Fruit fly (Drosophila melanogaster) whole organism, embryonic: ENCODE results near the gene msps.

Source experiments
- Aef1 ChIP-seq: fragments of 200-800 bp; sonication (Bioruptor generic); IDR thresholded peaks from 3 replicates; pipeline ENCODE4 v1.3.6; 2022; ENCODE audit warnings: missing biosample characterization, missing genetic modification characterization
- BEAF-32 ChIP-seq: fragments of 200-800 bp; sonication (Bioruptor generic); optimal IDR thresholded peaks from 3 replicates; lab custom pipeline; 2017; ENCODE audit warnings: missing biosample characterization, missing genetic modification characterization, mild to moderate bottlenecking, moderate library complexity, missing genetic modification reagents
- CG10565 ChIP-seq: fragments of 200-800 bp; sonication (Bioruptor generic); optimal IDR thresholded peaks from 3 replicates; lab custom pipeline; 2016; ENCODE audit warnings: missing biosample characterization, mild to moderate bottlenecking, missing genetic modification characterization
- CG11247 ChIP-seq: fragments of 200-800 bp; sonication (Bioruptor generic); IDR thresholded peaks from 2 replicates; pipeline ENCODE4 v1.3.6; 2022; ENCODE audit warnings: missing biosample characterization, missing genetic modification characterization
- CG12744 ChIP-seq: fragments of 200-800 bp; sonication (Bioruptor generic); optimal IDR thresholded peaks from 2 replicates; lab custom pipeline; 2016; ENCODE audit warnings: missing biosample characterization, missing genetic modification characterization
- CG13123 ChIP-seq: fragments of 200-800 bp; sonication (Bioruptor generic); optimal IDR thresholded peaks from 2 replicates; lab custom pipeline; 2016; ENCODE audit warnings: missing biosample characterization, missing genetic modification characterization
- CG14965 ChIP-seq: fragments of 200-800 bp; sonication (Bioruptor generic); optimal IDR thresholded peaks from 2 replicates; lab custom pipeline; 2016; ENCODE audit warnings: missing biosample characterization, missing genetic modification characterization, borderline replicate concordance
- CG16815 ChIP-seq: fragments of 200-800 bp; sonication (Bioruptor generic); optimal IDR thresholded peaks from 3 replicates; lab custom pipeline; 2017; ENCODE audit warnings: missing biosample characterization, mild to moderate bottlenecking, missing genetic modification characterization
- CG16863 ChIP-seq: fragments of 200-800 bp; sonication (Bioruptor generic); optimal IDR thresholded peaks from 3 replicates; lab custom pipeline; 2016; ENCODE audit warnings: missing biosample characterization, missing genetic modification characterization
- CG2199 ChIP-seq: fragments of 200-800 bp; sonication (Bioruptor generic); IDR thresholded peaks from 3 replicates; pipeline ENCODE4 v1.3.6; 2022; ENCODE audit warnings: missing biosample characterization, missing genetic modification characterization
- CG2712 ChIP-seq: fragments of 200-800 bp; optimal IDR thresholded peaks from 3 replicates; lab custom pipeline; 2019; ENCODE audit warnings: missing biosample characterization, mild to moderate bottlenecking, missing genetic modification characterization, moderate library complexity
- CG30403 ChIP-seq: fragments of 200-800 bp; sonication (Bioruptor generic); optimal IDR thresholded peaks from 3 replicates; lab custom pipeline; 2016; ENCODE audit warnings: missing biosample characterization, missing genetic modification characterization
- CG30431 ChIP-seq: fragments of 200-800 bp; sonication (Bioruptor generic); optimal IDR thresholded peaks from 2 replicates; lab custom pipeline; 2017; ENCODE audit warnings: missing biosample characterization, missing genetic modification characterization
- CG31441 ChIP-seq: fragments of 200-800 bp; sonication (Bioruptor generic); IDR thresholded peaks from 2 replicates; pipeline ENCODE4 v1.3.6; 2022; ENCODE audit warnings: missing biosample characterization, missing genetic modification characterization
- CG32532 ChIP-seq: fragments of 200-800 bp; sonication (Bioruptor generic); IDR thresholded peaks from 2 replicates; pipeline ENCODE4 v1.3.6; 2022; ENCODE audit warnings: missing biosample characterization, missing genetic modification characterization
- CG32772 ChIP-seq: fragments of 200-800 bp; sonication (Bioruptor generic); IDR thresholded peaks from 2 replicates; pipeline ENCODE4 v1.3.6; 2022; ENCODE audit warnings: missing biosample characterization, missing genetic modification characterization
- CG3838 ChIP-seq: fragments of 200-800 bp; sonication (Bioruptor generic); optimal IDR thresholded peaks from 3 replicates; lab custom pipeline; 2016; ENCODE audit warnings: missing biosample characterization, missing genetic modification characterization
- CG6813 ChIP-seq: fragments of 200-800 bp; sonication (Bioruptor generic); optimal IDR thresholded peaks from 2 replicates; lab custom pipeline; 2017; ENCODE audit warnings: missing biosample characterization, missing genetic modification characterization, mild to moderate bottlenecking, moderate library complexity, missing genetic modification reagents
- CG8924 ChIP-seq: fragments of 200-800 bp; optimal IDR thresholded peaks from 3 replicates; lab custom pipeline; 2019; ENCODE audit warnings: missing biosample characterization, mild to moderate bottlenecking, missing genetic modification characterization, moderate library complexity
- CG8944 ChIP-seq: fragments of 200-800 bp; sonication (Bioruptor generic); optimal IDR thresholded peaks from 3 replicates; lab custom pipeline; 2016; ENCODE audit warnings: missing biosample characterization, missing genetic modification characterization
- CG9215 ChIP-seq: fragments of 200-800 bp; sonication (Bioruptor generic); IDR thresholded peaks from 2 replicates; pipeline ENCODE4 v1.3.6; 2022; ENCODE audit warnings: missing biosample characterization, missing genetic modification characterization
- CG9609 ChIP-seq: fragments of 200-800 bp; sonication (Bioruptor generic); optimal IDR thresholded peaks from 3 replicates; lab custom pipeline; 2016; ENCODE audit warnings: missing biosample characterization, missing genetic modification characterization
- CG9876 ChIP-seq: fragments of 200-800 bp; sonication (Bioruptor generic); optimal IDR thresholded peaks from 2 replicates; lab custom pipeline; 2016; ENCODE audit warnings: missing biosample characterization, missing genetic modification characterization
- Dbx ChIP-seq: fragments of 200-800 bp; sonication (Bioruptor generic); IDR thresholded peaks from 3 replicates; pipeline ENCODE4 v1.3.6; 2022; ENCODE audit warnings: missing biosample characterization, missing genetic modification characterization
- Doc2 ChIP-seq: fragments of 200-800 bp; sonication (Bioruptor generic); IDR thresholded peaks from 2 replicates; pipeline ENCODE4 v1.3.6; 2022; ENCODE audit warnings: missing biosample characterization, missing genetic modification characterization
- Fer3 ChIP-seq: fragments of 200-800 bp; sonication (Bioruptor generic); optimal IDR thresholded peaks from 2 replicates; lab custom pipeline; 2018; ENCODE audit warnings: missing biosample characterization, mild to moderate bottlenecking, missing genetic modification characterization, moderate library complexity
- GATAe ChIP-seq: fragments of 200-800 bp; sonication (Bioruptor generic); conservative IDR thresholded peaks from 2 replicates; pipeline ENCODE4 v1.3.6; 2022; ENCODE audit warnings: missing biosample characterization, missing genetic modification characterization
- Hand ChIP-seq: fragments of 200-800 bp; sonication (Bioruptor generic); optimal IDR thresholded peaks from 2 replicates; lab custom pipeline; 2017; ENCODE audit warnings: mild to moderate bottlenecking, missing biosample characterization, missing genetic modification reagents, missing genetic modification characterization
- Hmx ChIP-seq: fragments of 200-800 bp; sonication (Bioruptor generic); optimal IDR thresholded peaks from 2 replicates; lab custom pipeline; 2016; ENCODE audit warnings: missing biosample characterization, missing genetic modification characterization
- Hr78 ChIP-seq, 2 experiments: fragments of 200-800 bp in 1 of 2; fragments of >200 bp in 1 of 2; sonication (Bioruptor generic) in 1 of 2; optimal IDR thresholded peaks; 2 replicates each; lab custom pipeline; 2017 to 2019; ENCODE audit warnings: missing biosample characterization in 2 of 2, missing genetic modification characterization in 2 of 2, mild to moderate bottlenecking in 1 of 2, moderate library complexity in 1 of 2
- Lhr ChIP-seq: fragments of 200-800 bp; sonication (Bioruptor generic); optimal IDR thresholded peaks from 3 replicates; lab custom pipeline; 2017; ENCODE audit warnings: mild to moderate bottlenecking, missing biosample characterization, missing genetic modification reagents, missing genetic modification characterization
- Mad ChIP-seq: fragments of 200-800 bp; sonication (Bioruptor generic); optimal IDR thresholded peaks from 2 replicates; lab custom pipeline; 2016; ENCODE audit warnings: missing biosample characterization, missing genetic modification characterization
- abd-A ChIP-seq: fragments of 200-800 bp; sonication (Bioruptor generic); optimal IDR thresholded peaks from 3 replicates; lab custom pipeline; 2019; ENCODE audit warnings: missing biosample characterization, mild to moderate bottlenecking, missing genetic modification characterization, moderate library complexity
- btn ChIP-seq: fragments of 200-800 bp; sonication (Bioruptor generic); optimal IDR thresholded peaks from 2 replicates; lab custom pipeline; 2016; ENCODE audit warnings: missing biosample characterization, missing genetic modification characterization
- crp ChIP-seq, 2 experiments: fragments of 200-800 bp; sonication (Bioruptor generic); optimal IDR thresholded peaks; 2 replicates in 1 of 2; 3 replicates in 1 of 2; lab custom pipeline; 2017; ENCODE audit warnings: missing biosample characterization in 2 of 2, missing genetic modification characterization in 2 of 2, mild to moderate bottlenecking in 1 of 2, moderate library complexity in 1 of 2
- dan ChIP-seq: fragments of 200-800 bp; sonication (Bioruptor generic); IDR thresholded peaks from 2 replicates; pipeline ENCODE4 v1.3.6; 2022; ENCODE audit warnings: missing biosample characterization, missing genetic modification characterization
- dati ChIP-seq: fragments of 200-800 bp; sonication (Bioruptor generic); IDR thresholded peaks from 2 replicates; pipeline ENCODE4 v1.3.6; 2022; ENCODE audit warnings: missing biosample characterization, missing genetic modification characterization
- dimm ChIP-seq: fragments of 200-800 bp; sonication (Bioruptor generic); IDR thresholded peaks from 2 replicates; pipeline ENCODE4 v1.3.6; 2022; ENCODE audit warnings: missing biosample characterization, missing genetic modification characterization
- eve ChIP-seq, 2 experiments: fragments of >200 bp; optimal IDR thresholded peaks; 2 replicates each; lab custom pipeline; 2017; ENCODE audit warnings: missing biosample characterization in 2 of 2, missing genetic modification characterization in 2 of 2
- gcm ChIP-seq: fragments of 200-800 bp; sonication (Bioruptor generic); optimal IDR thresholded peaks from 2 replicates; lab custom pipeline; 2019; ENCODE audit warnings: missing biosample characterization, mild to moderate bottlenecking, missing genetic modification characterization, moderate library complexity
- kay ChIP-seq: fragments of 200-800 bp; sonication (Bioruptor generic); optimal IDR thresholded peaks from 2 replicates; lab custom pipeline; 2016; ENCODE audit warnings: missing biosample characterization, missing genetic modification characterization
- nom ChIP-seq: fragments of 200-800 bp; sonication (Bioruptor generic); optimal IDR thresholded peaks from 2 replicates; lab custom pipeline; 2017; ENCODE audit warnings: missing biosample characterization, missing genetic modification characterization, mild to moderate bottlenecking, moderate library complexity, missing genetic modification reagents
- sima ChIP-seq: fragments of 200-800 bp; sonication (Bioruptor generic); optimal IDR thresholded peaks from 2 replicates; lab custom pipeline; 2016; ENCODE audit warnings: missing biosample characterization, missing genetic modification characterization
- toy ChIP-seq: fragments of 200-800 bp; sonication (Bioruptor generic); IDR thresholded peaks from 2 replicates; pipeline ENCODE4 v1.3.6; 2022; ENCODE audit warnings: missing biosample characterization, missing genetic modification characterization
- trh ChIP-seq: fragments of 200-800 bp; sonication (Bioruptor generic); optimal IDR thresholded peaks from 2 replicates; lab custom pipeline; 2016; ENCODE audit warnings: missing biosample characterization, missing genetic modification characterization
- twi ChIP-seq: fragments of 200-800 bp; optimal IDR thresholded peaks from 2 replicates; lab custom pipeline; 2019; ENCODE audit warnings: missing biosample characterization, mild to moderate bottlenecking, missing genetic modification characterization, moderate library complexity
- usp ChIP-seq: fragments of >200 bp; optimal IDR thresholded peaks from 2 replicates; lab custom pipeline; 2017; ENCODE audit warnings: missing biosample characterization, missing genetic modification characterization
- vvl ChIP-seq: fragments of 200-800 bp; sonication (Bioruptor generic); IDR thresholded peaks from 2 replicates; pipeline ENCODE4 v1.3.6; 2022; ENCODE audit warnings: missing biosample characterization, missing genetic modification characterization
- zen2 ChIP-seq: fragments of 200-800 bp; sonication (Bioruptor generic); IDR thresholded peaks from 3 replicates; pipeline ENCODE4 v1.3.6; 2022; ENCODE audit warnings: missing biosample characterization, missing genetic modification characterization; ENCODE audit not compliant: partially characterized antibody

Gene msps

DNA sequence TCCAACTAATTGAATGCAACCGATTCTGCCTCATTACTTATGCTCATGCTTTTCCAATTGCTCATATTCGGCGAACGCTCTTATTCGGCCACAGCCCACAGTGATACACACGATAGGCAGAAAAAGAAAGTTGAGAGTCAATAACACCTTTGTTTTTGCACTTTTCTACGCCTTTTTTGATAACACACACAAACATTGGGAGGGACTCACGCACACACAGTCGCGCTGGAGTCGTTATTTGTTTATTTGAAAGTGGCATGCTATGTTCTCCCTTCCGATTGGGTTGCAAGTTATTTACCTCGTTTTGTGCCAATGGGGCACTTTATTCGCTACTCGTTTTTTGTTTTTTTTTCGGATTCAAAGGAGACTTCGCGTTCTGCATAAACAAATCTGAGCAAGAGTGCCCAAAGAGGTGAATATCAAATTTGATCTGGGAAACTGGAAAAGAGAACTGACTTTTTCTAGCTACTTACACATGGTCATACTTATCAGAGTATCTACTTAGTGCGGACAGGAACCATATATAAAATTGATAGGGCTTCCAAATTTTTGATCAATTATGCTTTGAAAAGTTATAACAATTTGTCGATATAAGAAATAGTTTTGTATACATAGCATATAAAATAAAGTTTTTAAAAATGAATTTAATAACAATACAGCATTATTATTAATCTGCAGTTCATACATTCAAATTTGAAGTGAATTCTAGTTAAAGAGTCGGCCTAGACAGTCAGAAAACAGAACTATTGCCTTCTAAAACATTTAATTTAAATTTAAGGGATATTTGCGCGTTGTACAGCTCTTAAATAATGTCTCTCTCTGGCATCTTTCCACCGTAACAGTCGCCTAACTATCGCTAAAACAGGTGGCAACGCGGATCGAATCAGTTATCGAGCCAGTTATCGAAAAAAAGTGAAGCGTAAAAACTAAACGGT is 48.0 kb downstream of the msps start, which contains the start of the genes Mhcl and Akt (continued):
- TF ChIP-seq vvl (GFP tag; lab: Robert Waterston, UW), result no peak; the same call in 1 of the 2 replicates
- no peak for TF ChIP-seq GATAe (GFP tag; lab: Robert Waterston, UW)
- TF ChIP-seq CG2712 (tag; lab: Kevin White, UChicago), result peak; percentile 42
- TF ChIP-seq CG8924 (tag; lab: Kevin White, UChicago), result peak; percentile 33
- no peak for TF ChIP-seq abd-A (tag; lab: Kevin White, UChicago)
- no peak for TF ChIP-seq crp (GFP tag; optimal IDR thresholded peaks at IDR 0.05; lab: Kevin White, UChicago)
- TF ChIP-seq CG30403, result peak; percentile 15
- TF ChIP-seq nom (GFP tag; lab: Kevin White, UChicago), result peak; percentile 19
- no peak for TF ChIP-seq CG6813 (GFP tag; lab: Kevin White, UChicago)
- TF ChIP-seq CG14965, result no peak
- TF ChIP-seq kay (GFP tag; lab: Kevin White, UChicago), result no peak
- no peak for TF ChIP-seq CG16815 (GFP tag; lab: Kevin White, UChicago)
- TF ChIP-seq btn (GFP tag; lab: Kevin White, UChicago), result no peak
- no peak for TF ChIP-seq zen2 (GFP tag; lab: Robert Waterston, UW)
- no peak for TF ChIP-seq Hand (GFP tag; lab: Kevin White, UChicago)
- no peak for TF ChIP-seq dati (GFP tag; lab: Robert Waterston, UW)
- TF ChIP-seq twi (tag; lab: Kevin White, UChicago), result no peak
- no peak for TF ChIP-seq CG11247 (GFP tag; lab: Robert Waterston, UW)
- no peak for TF ChIP-seq CG13123 (GFP tag; lab: Kevin White, UChicago)
- no peak; the same call in 1 of the 2 replicates for TF ChIP-seq CG32772 (GFP tag; lab: Robert Waterston, UW)
- TF ChIP-seq dan (GFP tag; lab: Robert Waterston, UW), result no peak
- TF ChIP-seq Mad (GFP tag; lab: Kevin White, UChicago), result no peak
- TF ChIP-seq Aef1, result no peak
- TF ChIP-seq gcm (GFP tag; lab: Kevin White, UChicago), result no peak
- no peak for TF ChIP-seq sima (GFP tag; lab: Kevin White, UChicago)
- TF ChIP-seq CG9609, result no peak
- TF ChIP-seq Fer3 (tag; lab: Kevin White, UChicago), result no peak
- TF ChIP-seq CG32532 (GFP tag; lab: Robert Waterston, UW), result peak; percentile 53
- no peak for TF ChIP-seq eve (GFP tag; optimal IDR thresholded peaks at IDR 0.05; lab: Kevin White, UChicago)
- no peak for TF ChIP-seq CG16863
- TF ChIP-seq Dbx, result 0 out of 3 replicates have a peak, but pooled peaks have one; percentile 15
- no peak for TF ChIP-seq trh (GFP tag; lab: Kevin White, UChicago)
- TF ChIP-seq Hmx (GFP tag; lab: Kevin White, UChicago), result peak; percentile 38
- no peak for TF ChIP-seq Hr78 (GFP tag; optimal IDR thresholded peaks at IDR 0.05; lab: Kevin White, UChicago)
- TF ChIP-seq dimm (GFP tag; lab: Robert Waterston, UW), result no peak
- TF ChIP-seq CG3838 (GFP tag; lab: Kevin White, UChicago), result no peak
- no peak for TF ChIP-seq CG30431 (GFP tag; lab: Kevin White, UChicago)
- TF ChIP-seq CG9215 (GFP tag; lab: Robert Waterston, UW), result no peak; the same call in 1 of the 2 replicates
- TF ChIP-seq CG12744, result no peak
- TF ChIP-seq CG31441 (GFP tag; lab: Robert Waterston, UW), result no peak; the same call in 1 of the 2 replicates
- TF ChIP-seq usp (GFP tag; lab: Kevin White, UChicago), result no peak
- no peak for TF ChIP-seq CG8944
- TF ChIP-seq CG10565 (GFP tag; lab: Kevin White, UChicago), result no peak
- TF ChIP-seq CG2199 (GFP tag; lab: Robert Waterston, UW), result no peak
- no peak for TF ChIP-seq Doc2 (GFP tag; lab: Robert Waterston, UW)
- TF ChIP-seq CG9876 (GFP tag; lab: Kevin White, UChicago), result peak; percentile 15
- peak; percentile 86 for TF ChIP-seq BEAF-32 (GFP tag; lab: Kevin White, UChicago)
- TF ChIP-seq toy (GFP tag; lab: Robert Waterston, UW), result no peak
- TF ChIP-seq Lhr (GFP tag; lab: Kevin White, UChicago), result peak; percentile 65
